Worm (Caenorhabditis elegans): Measurements from ENCODE around the gene F11A5.15.

DNA sequence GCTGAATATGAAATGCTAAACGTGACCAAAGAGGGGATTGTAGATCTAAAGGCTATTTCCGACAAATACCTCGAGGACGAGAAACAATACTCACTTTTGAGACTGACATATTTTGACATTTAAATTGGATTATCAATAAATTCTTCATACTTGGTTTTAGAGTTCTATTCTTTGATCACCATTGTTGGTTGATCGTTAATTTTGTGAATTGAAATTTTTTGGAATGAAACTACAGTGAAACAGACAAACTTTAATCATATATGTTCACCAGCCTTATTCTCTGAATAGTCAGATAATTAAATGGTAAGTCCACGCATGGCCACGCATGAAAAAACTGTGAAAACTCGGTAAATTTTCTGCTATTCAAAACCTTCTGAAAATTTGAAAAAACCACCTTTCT is 15.8 kb downstream of the F11A5.15 start, which contains the start of gene F11A5.18:
- TF ChIP-seq nhr-11 (tag; optimal IDR thresholded peaks at IDR 0.05), result no peak
- TF ChIP-seq mdl-1 (tag; optimal IDR thresholded peaks at IDR 0.05), result no peak
- no peak for TF ChIP-seq skn-1 (tag; optimal IDR thresholded peaks at IDR 0.05)
- TF ChIP-seq alr-1 (tag; optimal IDR thresholded peaks at IDR 0.05), result no peak
- TF ChIP-seq ztf-4 (tag; optimal IDR thresholded peaks at IDR 0.05), result no peak
- TF ChIP-seq nhr-6 (tag; optimal IDR thresholded peaks at IDR 0.05), result no peak
- TF ChIP-seq lin-39 (tag; optimal IDR thresholded peaks at IDR 0.05), result no peak
- TF ChIP-seq snpc-4 (tag; optimal IDR thresholded peaks at IDR 0.05), result no peak

All from whole organism, L2 larva.